Worm (Caenorhabditis elegans) whole organism, young adult: ENCODE data around the gene srw-69.
A peak's percentile ranks its signal among the peaks of the same experiment; 100 is the strongest.

Source experiments
- B0261.1 ChIP-seq: sonication (generic microtip); optimal IDR thresholded peaks from 2 replicates; lab custom pipeline; 2016; ENCODE audit warnings: mild to moderate bottlenecking, missing genetic modification characterization, moderate library complexity, missing compliant biosample characterization
- B0336.3 ChIP-seq: fragments of 200-800 bp; sonication (Bioruptor generic); IDR thresholded peaks from 2 replicates; pipeline ENCODE4 v1.3.6; 2022; ENCODE audit warnings: missing genetic modification characterization, missing compliant biosample characterization
- C06A6.2 ChIP-seq: fragments of 200-800 bp; sonication (Bioruptor generic); conservative IDR thresholded peaks from 2 replicates; pipeline ENCODE4 v1.3.6; 2022; ENCODE audit warnings: missing genetic modification characterization, missing compliant biosample characterization
- C17E4.6 ChIP-seq: fragments of 200-800 bp; sonication (Bioruptor generic); IDR thresholded peaks from 2 replicates; pipeline ENCODE4 v1.3.6; 2022; ENCODE audit warnings: missing genetic modification reagents, missing genetic modification characterization, missing compliant biosample characterization
- D2030.7 ChIP-seq: fragments of 200-800 bp; sonication (Bioruptor generic); IDR thresholded peaks from 2 replicates; pipeline ENCODE4 v1.3.6; 2022; ENCODE audit warnings: missing genetic modification reagents, missing genetic modification characterization, missing compliant biosample characterization
- F10E7.11 ChIP-seq: sonication (generic microtip); optimal IDR thresholded peaks from 2 replicates; lab custom pipeline; 2017; ENCODE audit warnings: mild to moderate bottlenecking, missing genetic modification characterization, moderate library complexity, missing compliant biosample characterization
- F22D6.2 ChIP-seq: sonication (generic microtip); optimal IDR thresholded peaks from 2 replicates; lab custom pipeline; 2016; ENCODE audit warnings: mild to moderate bottlenecking, missing genetic modification characterization, missing compliant biosample characterization
- F37B4.10 ChIP-seq: fragments of 200-800 bp; sonication (Bioruptor generic); IDR thresholded peaks from 2 replicates; pipeline ENCODE4 v1.3.6; 2022; ENCODE audit warnings: missing genetic modification characterization, missing compliant biosample characterization
- F55B11.4 ChIP-seq: sonication (generic microtip); optimal IDR thresholded peaks from 2 replicates; lab custom pipeline; 2016; ENCODE audit warnings: missing compliant biosample characterization, missing genetic modification characterization, borderline replicate concordance; ENCODE audit not compliant: insufficient read depth
- K11D2.4 ChIP-seq: fragments of 200-800 bp; sonication (Bioruptor generic); IDR thresholded peaks from 2 replicates; pipeline ENCODE4 v1.3.6; 2022; ENCODE audit warnings: missing genetic modification reagents, missing genetic modification characterization, missing compliant biosample characterization
- Y53F4B.3 ChIP-seq: fragments of 200-800 bp; sonication (Bioruptor generic); IDR thresholded peaks from 2 replicates; pipeline ENCODE4 v1.3.6; 2022; ENCODE audit warnings: missing genetic modification reagents, missing genetic modification characterization, missing compliant biosample characterization
- Y53G8AR.9 ChIP-seq: fragments of 200-800 bp; sonication (Bioruptor generic); conservative IDR thresholded peaks from 2 replicates; pipeline ENCODE4 v1.3.6; 2022; ENCODE audit warnings: missing genetic modification reagents, missing genetic modification characterization, missing compliant biosample characterization
- Y95B8A.8 ChIP-seq: fragments of 200-800 bp; sonication (Bioruptor generic); IDR thresholded peaks from 2 replicates; pipeline ENCODE4 v1.3.6; 2022; ENCODE audit warnings: missing genetic modification reagents, missing genetic modification characterization, missing compliant biosample characterization
- ZK185.1 ChIP-seq: sonication (generic microtip); optimal IDR thresholded peaks from 2 replicates; lab custom pipeline; 2016; ENCODE audit warnings: mild to moderate bottlenecking, missing genetic modification characterization, missing compliant biosample characterization; ENCODE audit not compliant: poor library complexity, severe bottlenecking
- ama-1 ChIP-seq, 3 experiments: fragments of 150-350 bp in 1 of 3; sonication (generic microtip) in 2 of 3; optimal IDR thresholded peaks; 2 replicates each; lab custom pipeline; 2014 to 2018; ENCODE audit warnings: missing biosample characterization in 2 of 3, missing genetic modification characterization in 2 of 3, missing genetic modification reagents in 2 of 3
- aptf-2 ChIP-seq: fragments of 200-800 bp; sonication (Bioruptor generic); conservative IDR thresholded peaks from 2 replicates; pipeline ENCODE4 v1.3.6; 2022; ENCODE audit warnings: missing genetic modification reagents, missing genetic modification characterization, missing compliant biosample characterization
- aptf-3 ChIP-seq: fragments of 200-800 bp; sonication (Bioruptor generic); IDR thresholded peaks from 2 replicates; pipeline ENCODE4 v1.3.6; 2022; ENCODE audit warnings: missing genetic modification characterization, missing compliant biosample characterization
- atf-7 ChIP-seq: sonication (generic microtip); optimal IDR thresholded peaks from 2 replicates; lab custom pipeline; 2017; ENCODE audit warnings: mild to moderate bottlenecking, missing genetic modification characterization, missing compliant biosample characterization
- attf-3 ChIP-seq: fragments of 200-800 bp; sonication (Bioruptor generic); conservative IDR thresholded peaks from 2 replicates; pipeline ENCODE4 v1.3.6; 2022; ENCODE audit warnings: missing genetic modification reagents, missing genetic modification characterization, missing compliant biosample characterization
- attf-6 ChIP-seq: fragments of 200-800 bp; sonication (Bioruptor generic); IDR thresholded peaks from 2 replicates; pipeline ENCODE4 v1.3.6; 2022; ENCODE audit warnings: missing genetic modification reagents, missing genetic modification characterization, missing compliant biosample characterization
- bed-1 ChIP-seq: fragments of 200-800 bp; sonication (Bioruptor generic); IDR thresholded peaks from 2 replicates; pipeline ENCODE4 v1.3.6; 2022; ENCODE audit warnings: missing genetic modification reagents, missing genetic modification characterization, missing compliant biosample characterization
- ceh-100 ChIP-seq: fragments of 200-800 bp; sonication (Bioruptor generic); IDR thresholded peaks from 2 replicates; pipeline ENCODE4 v1.3.6; 2022; ENCODE audit warnings: missing genetic modification reagents, missing genetic modification characterization, missing compliant biosample characterization
- ceh-27 ChIP-seq: fragments of 200-800 bp; sonication (Bioruptor generic); optimal IDR thresholded peaks from 2 replicates; lab custom pipeline; 2018; ENCODE audit warnings: mild to moderate bottlenecking, missing genetic modification characterization, moderate library complexity, missing compliant biosample characterization
- ceh-79 ChIP-seq: sonication (generic microtip); optimal IDR thresholded peaks from 2 replicates; lab custom pipeline; 2017; ENCODE audit warnings: mild to moderate bottlenecking, missing genetic modification characterization, missing compliant biosample characterization
- chd-7 ChIP-seq: sonication (generic microtip); optimal IDR thresholded peaks from 2 replicates; lab custom pipeline; 2016; ENCODE audit warnings: mild to moderate bottlenecking, missing genetic modification characterization, moderate library complexity, missing compliant biosample characterization
- egrh-3 ChIP-seq: fragments of 200-800 bp; sonication (Bioruptor generic); IDR thresholded peaks from 2 replicates; pipeline ENCODE4 v1.3.6; 2022; ENCODE audit warnings: missing genetic modification reagents, missing genetic modification characterization, missing compliant biosample characterization
- ets-4 ChIP-seq: fragments of 200-800 bp; sonication (Bioruptor generic); optimal IDR thresholded peaks from 2 replicates; lab custom pipeline; 2018; ENCODE audit warnings: mild to moderate bottlenecking, missing genetic modification characterization, missing compliant biosample characterization
- hlh-26 ChIP-seq: fragments of 200-800 bp; sonication (Bioruptor generic); conservative IDR thresholded peaks from 2 replicates; pipeline ENCODE4 v1.3.6; 2022; ENCODE audit warnings: missing genetic modification reagents, missing genetic modification characterization, missing compliant biosample characterization
- let-607 ChIP-seq, 2 experiments: fragments of 200-800 bp in 1 of 2; sonication (Bioruptor generic) in 1 of 2; sonication (generic microtip) in 1 of 2; optimal IDR thresholded peaks; 2 replicates each; lab custom pipeline; 2016 to 2018; ENCODE audit warnings: mild to moderate bottlenecking in 2 of 2, missing compliant biosample characterization in 2 of 2, missing genetic modification characterization in 2 of 2, moderate library complexity in 2 of 2, missing genotype in 1 of 2
- lin-26 ChIP-seq: fragments of 200-800 bp; sonication (Bioruptor generic); IDR thresholded peaks from 2 replicates; pipeline ENCODE4 v1.3.6; 2022; ENCODE audit warnings: missing genetic modification reagents, missing genetic modification characterization, missing compliant biosample characterization
- lin-40 ChIP-seq: sonication (generic microtip); optimal IDR thresholded peaks from 2 replicates; lab custom pipeline; 2016; ENCODE audit warnings: missing genetic modification characterization, mild to moderate bottlenecking, missing compliant biosample characterization, missing genotype, missing genetic modification reagents
- madf-3 ChIP-seq: fragments of 200-800 bp; sonication (Bioruptor generic); IDR thresholded peaks from 2 replicates; pipeline ENCODE4 v1.3.6; 2022; ENCODE audit warnings: missing genetic modification reagents, missing genetic modification characterization, missing compliant biosample characterization
- mel-28 ChIP-seq: sonication (generic microtip); optimal IDR thresholded peaks from 2 replicates; lab custom pipeline; 2016; ENCODE audit warnings: borderline replicate concordance, mild to moderate bottlenecking, missing genetic modification characterization, missing compliant biosample characterization
- nfya-1 ChIP-seq: sonication (generic microtip); optimal IDR thresholded peaks from 2 replicates; lab custom pipeline; 2017; ENCODE audit warnings: antibody characterized with exemption, missing compliant biosample characterization, missing genetic modification characterization, borderline replicate concordance; ENCODE audit not compliant: insufficient read depth
- nhr-179 ChIP-seq: sonication (generic microtip); optimal IDR thresholded peaks from 2 replicates; lab custom pipeline; 2016; ENCODE audit warnings: mild to moderate bottlenecking, missing genetic modification characterization, missing compliant biosample characterization
- nhr-80 ChIP-seq: sonication (generic microtip); optimal IDR thresholded peaks from 2 replicates; lab custom pipeline; 2016; ENCODE audit warnings: missing genetic modification characterization, missing compliant biosample characterization
- pbrm-1 ChIP-seq: fragments of 200-800 bp; sonication (Bioruptor generic); IDR thresholded peaks from 2 replicates; pipeline ENCODE4 v1.3.6; 2022; ENCODE audit warnings: missing genetic modification reagents, missing genetic modification characterization, missing compliant biosample characterization
- snpc-1.3 ChIP-seq: sonication (generic microtip); optimal IDR thresholded peaks from 2 replicates; lab custom pipeline; 2017; ENCODE audit warnings: missing genetic modification characterization, mild to moderate bottlenecking, missing compliant biosample characterization, antibody characterized with exemption, moderate library complexity, missing genotype, missing genetic modification reagents; ENCODE audit not compliant: insufficient read depth
- somi-1 ChIP-seq: fragments of 200-800 bp; sonication (Bioruptor generic); optimal IDR thresholded peaks from 2 replicates; lab custom pipeline; 2018; ENCODE audit warnings: mild to moderate bottlenecking, missing genetic modification characterization, missing compliant biosample characterization
- sptf-2 ChIP-seq: fragments of 200-800 bp; sonication (Bioruptor generic); optimal IDR thresholded peaks from 2 replicates; lab custom pipeline; 2018; ENCODE audit warnings: mild to moderate bottlenecking, missing genetic modification characterization, missing compliant biosample characterization
- tlf-1 ChIP-seq: fragments of 200-800 bp; sonication (Bioruptor generic); optimal IDR thresholded peaks from 2 replicates; lab custom pipeline; 2018; ENCODE audit warnings: mild to moderate bottlenecking, missing genetic modification characterization, missing compliant biosample characterization
- unc-130 ChIP-seq: sonication (generic microtip); optimal IDR thresholded peaks from 2 replicates; lab custom pipeline; 2016; ENCODE audit warnings: missing genetic modification reagents, missing genetic modification characterization, missing compliant biosample characterization
- unc-62 ChIP-seq: fragments of 150-350 bp; optimal IDR thresholded peaks from 2 replicates; lab custom pipeline; 2014; ENCODE audit warnings: missing biosample characterization, missing genetic modification reagents, missing genetic modification characterization
- ztf-25 ChIP-seq: fragments of 200-800 bp; sonication (Bioruptor generic); IDR thresholded peaks from 2 replicates; pipeline ENCODE4 v1.3.6; 2022; ENCODE audit warnings: missing genetic modification reagents, missing genetic modification characterization, missing compliant biosample characterization
- ztf-26 ChIP-seq: sonication (generic microtip); optimal IDR thresholded peaks from 2 replicates; lab custom pipeline; 2017; ENCODE audit warnings: missing genetic modification characterization, missing compliant biosample characterization

Gene srw-69

ce11 chrV:7416569-7416968 is 12.2 kb downstream of the srw-69 start:
- TF ChIP-seq Y95B8A.8 (GFP tag; lab: Robert Waterston, UW) (no peak), ets-4 (GFP tag; lab: Kevin White, UChicago) (no peak), tlf-1 (GFP tag; lab: Kevin White, UChicago) (no peak), egrh-3 (GFP tag; lab: Robert Waterston, UW) (no peak), ceh-27 (GFP tag; lab: Kevin White, UChicago) (no peak), atf-7 (tag; lab: Kevin White, UChicago) (no peak)
- TF ChIP-seq, all 124 proteins: peak for 0

ce11 chrV:7415780-7416428 is 12.9 kb downstream of the srw-69 start, which contains the start of gene F18E3.13:
F18E3.13 (plus strand) TSS chrV:7416164.
- TF ChIP-seq ama-1 (optimal IDR thresholded peaks at IDR 0.05; lab: Kevin White, UChicago) (peak; percentile 96), ama-1 (GFP tag; optimal IDR thresholded peaks at IDR 0.05; lab: Kevin White, UChicago) (no peak), aptf-3 (GFP tag; lab: Robert Waterston, UW) (no peak), ceh-27 (GFP tag; lab: Kevin White, UChicago) (no peak), F22D6.2 (tag; lab: Kevin White, UChicago) (peak; percentile 21), ztf-25 (GFP tag; lab: Robert Waterston, UW) (no peak), ZK185.1 (tag; lab: Kevin White, UChicago) (peak; percentile 43), ceh-79 (tag; lab: Kevin White, UChicago) (no peak), madf-3 (GFP tag; lab: Robert Waterston, UW) (no peak), chd-7 (tag; lab: Kevin White, UChicago) (peak; percentile 7), B0336.3 (no peak), attf-3 (GFP tag; lab: Robert Waterston, UW) (no peak), Y95B8A.8 (GFP tag; lab: Robert Waterston, UW) (no peak), K11D2.4 (GFP tag; lab: Robert Waterston, UW) (0 out of 2 replicates have a peak, but pooled peaks have one; percentile 13), C06A6.2 (GFP tag; lab: Robert Waterston, UW) (peak; percentile 34; the same call in 1 of the 2 replicates), hlh-26 (GFP tag; lab: Robert Waterston, UW) (no peak), Y53G8AR.9 (GFP tag; lab: Robert Waterston, UW) (0 out of 2 replicates have a peak, but pooled peaks have one; percentile 33), snpc-1.3 (no peak), pbrm-1 (GFP tag; lab: Robert Waterston, UW) (no peak), ztf-26 (tag; lab: Kevin White, UChicago) (peak; percentile 79), F37B4.10 (GFP tag; lab: Robert Waterston, UW) (no peak), unc-62 (GFP tag; lab: Kevin White, UChicago) (no peak), somi-1 (GFP tag; lab: Kevin White, UChicago) (peak; percentile 76), mel-28 (tag; lab: Kevin White, UChicago) (no peak), D2030.7 (GFP tag; lab: Robert Waterston, UW) (no peak), nhr-80 (tag; lab: Kevin White, UChicago) (no peak), lin-26 (GFP tag; lab: Robert Waterston, UW) (0 out of 2 replicates have a peak, but pooled peaks have one; percentile 27), ceh-100 (GFP tag; lab: Robert Waterston, UW) (no peak), C17E4.6 (no peak), atf-7 (tag; lab: Kevin White, UChicago) (peak; percentile 69), F10E7.11 (tag; lab: Kevin White, UChicago) (no peak), Y53F4B.3 (no peak), B0261.1 (tag; lab: Kevin White, UChicago) (no peak), nfya-1 (tag; lab: Kevin White, UChicago) (no peak), let-607 (tag; optimal IDR thresholded peaks at IDR 0.05; lab: Kevin White, UChicago) (no peak), attf-6 (GFP tag; lab: Robert Waterston, UW) (no peak), nhr-179 (no peak), aptf-2 (no peak), bed-1 (no peak), unc-130 (GFP tag; lab: Kevin White, UChicago) (no peak), F55B11.4 (tag; lab: Kevin White, UChicago) (no peak), lin-40 (peak; percentile 35), sptf-2 (GFP tag; lab: Kevin White, UChicago) (no peak)
